Fruit fly (Drosophila melanogaster): ENCODE measurements around the gene Rpt3R.

DNA sequence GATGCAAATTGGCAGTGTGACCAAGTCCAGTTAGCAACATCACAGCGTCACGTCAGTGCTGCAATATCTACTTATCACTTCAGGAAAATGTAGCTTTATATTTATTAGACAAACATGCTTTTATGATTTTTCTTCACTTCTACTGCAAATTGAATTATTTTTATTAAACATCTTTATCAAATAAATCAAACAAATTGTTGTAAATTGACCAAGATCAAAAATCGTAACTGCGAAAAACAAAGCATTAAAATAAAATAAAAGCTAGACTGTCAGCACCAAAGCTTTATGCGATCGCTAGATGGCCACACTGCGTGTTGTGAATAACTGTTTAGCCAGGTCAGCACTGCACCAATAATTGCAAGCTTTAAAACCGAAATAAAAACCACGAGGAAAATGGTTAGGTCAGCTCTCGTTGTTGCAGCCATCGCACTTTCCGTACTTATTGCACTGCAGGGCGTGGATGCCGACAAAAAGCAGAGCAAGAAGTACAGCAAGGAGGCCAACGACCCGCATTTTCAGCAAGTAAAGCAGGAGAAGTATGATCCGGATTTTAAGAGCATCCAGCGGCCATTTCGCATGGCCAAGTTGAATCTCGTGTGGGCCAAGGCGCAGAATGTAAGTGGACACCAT is 35.0 kb upstream of the Rpt3R start, which contains the start of the genes CG12945 and CG8507:
- peak; percentile 33 for TF ChIP-seq pho (GFP tag; optimal IDR thresholded peaks at IDR 0.05)
- TF ChIP-seq CG11093 (GFP tag; IDR thresholded peaks at IDR 0.05): no peak
- no peak for TF ChIP-seq CG11456 (GFP tag; IDR thresholded peaks at IDR 0.05)
- TF ChIP-seq pnt (GFP tag; optimal IDR thresholded peaks at IDR 0.05): no peak
- TF ChIP-seq so (GFP tag; IDR thresholded peaks at IDR 0.05): no peak
- TF ChIP-seq Sry-β (GFP tag; optimal IDR thresholded peaks at IDR 0.05): peak; percentile 96
